Fruit fly (Drosophila melanogaster): ENCODE results near the gene ppk11.

DNA sequence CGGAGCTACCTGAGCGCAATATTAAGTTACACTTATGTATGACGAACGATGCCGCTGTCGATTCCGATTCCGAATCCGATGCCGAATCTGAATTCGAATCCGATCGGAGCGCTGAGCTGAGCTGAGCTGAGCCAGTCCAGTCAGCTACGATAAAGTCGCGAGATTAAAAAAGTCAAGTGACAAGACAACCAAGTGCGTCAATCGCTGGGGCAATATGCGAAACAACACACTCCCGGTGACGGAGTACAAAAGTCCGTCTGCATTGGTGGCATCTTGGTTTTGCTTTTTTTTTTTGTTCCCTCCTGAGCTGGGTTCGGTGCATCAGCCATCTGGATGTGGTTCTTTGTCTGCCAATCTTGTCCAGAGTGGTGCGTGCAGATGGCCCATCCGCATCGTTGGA is 4.9 kb upstream of the ppk11 start:
- TF ChIP-seq EcR (GFP tag; optimal IDR thresholded peaks at IDR 0.05): peak; percentile 15
- no peak for TF ChIP-seq D1 (tag; optimal IDR thresholded peaks at IDR 0.05)
- no peak for TF ChIP-seq CG10348 (GFP tag; IDR thresholded peaks at IDR 0.05)
- TF ChIP-seq CG8301 (tag; optimal IDR thresholded peaks at IDR 0.05): no peak
- no peak for TF ChIP-seq CG15710 (tag; optimal IDR thresholded peaks at IDR 0.05)
- no peak for TF ChIP-seq rn (GFP tag; IDR thresholded peaks at IDR 0.05)
- no peak for TF ChIP-seq CG13204 (GFP tag; optimal IDR thresholded peaks at IDR 0.05)
- no peak for TF ChIP-seq CG12605 (GFP tag; IDR thresholded peaks at IDR 0.05)
- TF ChIP-seq CG17806 (tag; optimal IDR thresholded peaks at IDR 0.05): no peak
- no peak for TF ChIP-seq Snoo (tag; optimal IDR thresholded peaks at IDR 0.05)
- TF ChIP-seq CG4496 (GFP tag; IDR thresholded peaks at IDR 0.05): no peak; the same call in 2 of the 3 replicates

Data from whole organism, pupa.